Worm (Caenorhabditis elegans): ENCODE data around the gene npr-38.

Gene npr-38

DNA sequence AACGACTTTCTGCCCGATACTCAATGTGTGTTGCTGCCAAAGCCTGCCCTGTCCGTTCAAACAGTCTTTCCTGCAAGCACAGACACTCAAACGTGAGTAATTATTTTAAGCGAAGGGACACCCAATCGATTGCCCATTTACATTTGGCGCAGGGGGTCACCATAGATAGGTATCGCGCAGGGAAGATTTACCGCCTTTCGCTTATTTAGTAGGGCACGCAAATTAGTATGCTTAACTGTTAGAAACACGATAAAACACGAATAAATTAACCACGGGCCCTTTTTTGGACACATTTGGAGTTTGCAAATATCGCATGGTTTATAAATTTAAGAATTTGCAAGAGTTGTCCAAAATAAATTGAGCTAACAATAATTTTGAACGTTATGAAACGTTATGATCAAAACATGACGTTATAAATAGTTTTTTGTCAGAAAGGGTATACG lies 15.1 kb upstream of the npr-38 start:
- peak; percentile 96 for TF ChIP-seq daf-12 (tag; optimal IDR thresholded peaks at IDR 0.05)
- TF ChIP-seq nhr-77 (tag; optimal IDR thresholded peaks at IDR 0.05): peak; percentile 100
- TF ChIP-seq unc-62 (GFP tag; optimal IDR thresholded peaks at IDR 0.05): peak; percentile 97
- TF ChIP-seq egl-27 (tag; optimal IDR thresholded peaks at IDR 0.05): peak; percentile 89
- peak; percentile 100 for TF ChIP-seq nhr-23 (tag; optimal IDR thresholded peaks at IDR 0.05)
- TF ChIP-seq ztf-11 (tag; optimal IDR thresholded peaks at IDR 0.05): peak; percentile 82
- peak; percentile 98 for TF ChIP-seq zag-1 (tag; optimal IDR thresholded peaks at IDR 0.05)
- peak; percentile 98 for TF ChIP-seq aly-2 (tag; optimal IDR thresholded peaks at IDR 0.05)
- TF ChIP-seq nhr-237 (tag; optimal IDR thresholded peaks at IDR 0.05): peak; percentile 89
- TF ChIP-seq ama-1 (optimal IDR thresholded peaks at IDR 0.05): no peak
- TF ChIP-seq ZK546.5 (tag; optimal IDR thresholded peaks at IDR 0.05): peak; percentile 69
- TF ChIP-seq fos-1 (tag; optimal IDR thresholded peaks at IDR 0.05): peak; percentile 96
- peak; percentile 4 to 81 for TF ChIP-seq eor-1 (tag; optimal IDR thresholded peaks at IDR 0.05)
- TF ChIP-seq nhr-25 (tag; optimal IDR thresholded peaks at IDR 0.05): peak; percentile 100
- TF ChIP-seq skn-1 (tag; optimal IDR thresholded peaks at IDR 0.05): peak; percentile 98
- peak; percentile 90 for TF ChIP-seq elt-1 (tag; optimal IDR thresholded peaks at IDR 0.05)
- peak; percentile 85 for TF ChIP-seq mdl-1 (tag; optimal IDR thresholded peaks at IDR 0.05)
- peak; percentile 77 for TF ChIP-seq unc-39 (tag; optimal IDR thresholded peaks at IDR 0.05)
- peak; percentile 88 for TF ChIP-seq elt-2 (tag; optimal IDR thresholded peaks at IDR 0.05)
- peak; percentile 91 for TF ChIP-seq snpc-4 (tag; optimal IDR thresholded peaks at IDR 0.05)
- TF ChIP-seq nhr-43 (tag; optimal IDR thresholded peaks at IDR 0.05; ENCODE audit: poor library complexity, severe bottlenecking): peak; percentile 99
- TF ChIP-seq jun-1 (tag; optimal IDR thresholded peaks at IDR 0.05): peak; percentile 100
- peak; percentile 97 for TF ChIP-seq fkh-2 (tag; optimal IDR thresholded peaks at IDR 0.05)
- peak; percentile 100 for TF ChIP-seq fkh-10 (GFP tag; optimal IDR thresholded peaks at IDR 0.05)
- peak; percentile 92 for TF ChIP-seq ztf-4 (tag; optimal IDR thresholded peaks at IDR 0.05)
- peak; percentile 91 for TF ChIP-seq pqm-1 (tag; optimal IDR thresholded peaks at IDR 0.05)
- peak; percentile 53 for TF ChIP-seq nhr-67 (tag; optimal IDR thresholded peaks at IDR 0.05)
- TF ChIP-seq nfya-1 (tag; optimal IDR thresholded peaks at IDR 0.05; ENCODE audit: insufficient read depth): peak; percentile 97
- TF ChIP-seq tbx-2 (tag; optimal IDR thresholded peaks at IDR 0.05): peak; percentile 99
- TF ChIP-seq pha-4 (tag; optimal IDR thresholded peaks at IDR 0.05): peak; percentile 98
- peak; percentile 82 for TF ChIP-seq nhr-76 (tag; optimal IDR thresholded peaks at IDR 0.05)
- TF ChIP-seq R02D3.7 (tag; optimal IDR thresholded peaks at IDR 0.05): peak; percentile 95
- peak; percentile 99 for TF ChIP-seq nhr-11 (tag; optimal IDR thresholded peaks at IDR 0.05)
- peak; percentile 93 for TF ChIP-seq nhr-28 (tag; optimal IDR thresholded peaks at IDR 0.05)
- TF ChIP-seq ceh-28 (tag; optimal IDR thresholded peaks at IDR 0.05): peak; percentile 99
- TF ChIP-seq egl-5 (tag; optimal IDR thresholded peaks at IDR 0.05): peak; percentile 99
- no peak for TF ChIP-seq sea-2 (GFP tag; optimal IDR thresholded peaks at IDR 0.05)
- peak; percentile 100 for TF ChIP-seq lin-39 (tag; optimal IDR thresholded peaks at IDR 0.05)
- TF ChIP-seq ceh-82 (tag; optimal IDR thresholded peaks at IDR 0.05): peak; percentile 98
- TF ChIP-seq ceh-9 (tag; optimal IDR thresholded peaks at IDR 0.05): peak; percentile 76
- peak; percentile 98 for TF ChIP-seq lsy-12 (tag; optimal IDR thresholded peaks at IDR 0.05)
- no peak for TF ChIP-seq mml-1 (tag; optimal IDR thresholded peaks at IDR 0.05)
- TF ChIP-seq nhr-12 (tag; optimal IDR thresholded peaks at IDR 0.05): peak; percentile 49
- TF ChIP-seq ceh-16 (tag; optimal IDR thresholded peaks at IDR 0.05): peak; percentile 84
- peak; percentile 94 to 99 (median 97) for TF ChIP-seq elt-3 (tag; optimal IDR thresholded peaks at IDR 0.05)
- TF ChIP-seq lin-15B (tag; optimal IDR thresholded peaks at IDR 0.05): peak; percentile 37
- TF ChIP-seq hmg-11 (tag; optimal IDR thresholded peaks at IDR 0.05): peak; percentile 98
